Worm (Caenorhabditis elegans): Measurements from ENCODE around the gene srab-25.

srab-25 gene

ce11 chrV:1779994-1780393 lies 39.0 kb upstream of the srab-25 start:
- TF ChIP-seq C06A6.2 (GFP tag; conservative IDR thresholded peaks at IDR 0.05) (no peak), B0035.1 (tag; optimal IDR thresholded peaks at IDR 0.05) (no peak), gei-17 (GFP tag; optimal IDR thresholded peaks at IDR 0.05) (no peak), snpc-4 (GFP tag; optimal IDR thresholded peaks at IDR 0.05) (no peak), snpc-4 (tag; optimal IDR thresholded peaks at IDR 0.05) (no peak), zfh-2 (GFP tag; conservative IDR thresholded peaks at IDR 0.05) (no peak), nfyb-1 (GFP tag; IDR thresholded peaks at IDR 0.05) (peak; percentile 58; the same call in 1 of the 2 replicates), F52B5.7 (tag; optimal IDR thresholded peaks at IDR 0.05) (no peak)

ce11 chrV:1779136-1779535 lies 38.2 kb upstream of the srab-25 start, which contains the start of gene F36H9.4:
TSS of gene F36H9.4 (minus strand) at chrV:1779236.
- TF ChIP-seq pha-4 (tag; optimal IDR thresholded peaks at IDR 0.05): no peak

ce11 chrV:1774874-1775589 lies 34.1 kb upstream of the srab-25 start, which contains the start of gene F36H9.7:
TSS of gene F36H9.7 (minus strand) at chrV:1774924.
- TF ChIP-seq lin-40 (tag; optimal IDR thresholded peaks at IDR 0.05) (no peak), hmg-20 (GFP tag; IDR thresholded peaks at IDR 0.05) (no peak), zfh-2 (GFP tag; conservative IDR thresholded peaks at IDR 0.05) (no peak), egrh-3 (GFP tag; IDR thresholded peaks at IDR 0.05) (no peak), unc-130 (GFP tag; optimal IDR thresholded peaks at IDR 0.05) (no peak), lin-54 (GFP tag; optimal IDR thresholded peaks at IDR 0.05) (no peak), F10E7.11 (tag; optimal IDR thresholded peaks at IDR 0.05) (no peak), fkh-3 (tag; optimal IDR thresholded peaks at IDR 0.05) (no peak), unc-62 (GFP tag; optimal IDR thresholded peaks at IDR 0.05) (no peak), aptf-3 (GFP tag; IDR thresholded peaks at IDR 0.05) (no peak), pbrm-1 (GFP tag; IDR thresholded peaks at IDR 0.05) (no peak), cebp-2 (GFP tag; IDR thresholded peaks at IDR 0.05) (no peak), lsy-27 (tag; optimal IDR thresholded peaks at IDR 0.05; ENCODE audit: borderline replicate concordance, insufficient read depth) (no peak), mxl-1 (tag; optimal IDR thresholded peaks at IDR 0.05) (no peak)

ce11 chrV:1773120-1773519 lies 32.1 kb upstream of the srab-25 start:
- no peak for TF ChIP-seq chd-7 (tag; optimal IDR thresholded peaks at IDR 0.05)
- peak; percentile 12 for TF ChIP-seq nhr-80 (tag; optimal IDR thresholded peaks at IDR 0.05)
- TF ChIP-seq mcd-1 (GFP tag; IDR thresholded peaks at IDR 0.05): 0 out of 2 replicates have a peak, but pooled peaks have one; percentile 10
- no peak for TF ChIP-seq tbp1 (GFP tag; optimal IDR thresholded peaks at IDR 0.05)
- no peak for TF ChIP-seq snpc-3.4 (tag; optimal IDR thresholded peaks at IDR 0.05)
- no peak for TF ChIP-seq dpl-1 (GFP tag; optimal IDR thresholded peaks at IDR 0.05)
- no peak for TF ChIP-seq somi-1 (GFP tag; optimal IDR thresholded peaks at IDR 0.05)
- no peak for TF ChIP-seq nhr-27 (tag; optimal IDR thresholded peaks at IDR 0.05)
- TF ChIP-seq hlh-12 (tag; optimal IDR thresholded peaks at IDR 0.05): no peak
- peak; percentile 77 for TF ChIP-seq lsl-1 (GFP tag; optimal IDR thresholded peaks at IDR 0.05)
- 0 out of 2 replicates have a peak, but pooled peaks have one; percentile 16 for TF ChIP-seq D2030.7 (GFP tag; IDR thresholded peaks at IDR 0.05)
- TF ChIP-seq Y67H2A.10 (GFP tag; conservative IDR thresholded peaks at IDR 0.05): no peak
- no peak for TF ChIP-seq akir-1 (GFP tag; optimal IDR thresholded peaks at IDR 0.05)
- no peak for TF ChIP-seq mxl-1 (tag; optimal IDR thresholded peaks at IDR 0.05)
- no peak for TF ChIP-seq B0019.2 (GFP tag; conservative IDR thresholded peaks at IDR 0.05)
- TF ChIP-seq Y56A3A.18 (GFP tag; IDR thresholded peaks at IDR 0.05): no peak
- TF ChIP-seq unc-130 (GFP tag; optimal IDR thresholded peaks at IDR 0.05): no peak
- no peak for TF ChIP-seq ztf-6 (GFP tag; IDR thresholded peaks at IDR 0.05)
